Fruit fly (Drosophila melanogaster): ENCODE data around the gene ValRS-m.

Gene ValRS-m

DNA sequence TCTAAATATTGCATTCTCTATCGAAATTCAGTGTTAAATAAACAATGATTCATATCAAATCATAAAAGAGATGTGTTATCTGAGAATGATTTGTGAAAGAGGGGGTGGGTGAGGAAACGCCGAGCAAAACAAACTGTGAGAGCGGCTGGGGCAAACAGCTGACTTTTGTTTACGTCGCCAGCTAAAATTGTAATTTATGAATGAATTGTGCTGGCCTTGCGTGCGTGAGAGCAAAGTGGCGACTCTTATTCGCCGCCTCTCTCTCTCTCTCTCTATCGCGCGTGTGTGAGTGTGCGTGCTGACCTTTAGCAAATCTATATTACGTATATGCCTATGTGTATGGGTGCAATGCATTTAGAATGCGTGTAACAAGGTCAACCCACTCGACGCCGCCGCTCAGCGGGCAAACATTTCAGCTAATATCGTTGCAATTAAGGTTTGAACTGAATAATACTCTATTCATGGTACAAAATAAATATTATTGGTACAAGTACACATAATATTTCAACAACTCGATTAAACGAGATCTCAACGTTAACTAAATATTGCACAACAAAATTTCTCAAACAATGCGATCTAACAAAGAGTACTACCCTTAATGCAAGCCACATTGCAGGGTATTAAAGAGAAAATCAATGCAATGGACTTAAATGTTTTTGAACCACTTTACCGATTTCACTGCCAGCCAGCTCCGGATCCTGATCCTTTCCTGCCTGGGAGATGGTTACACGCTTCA is 14.3 kb upstream of the ValRS-m start (continued):
- no peak for TF ChIP-seq vnd (GFP tag; IDR thresholded peaks at IDR 0.05; ENCODE audit: partially characterized antibody)
- peak; percentile 51 for TF ChIP-seq CG2712 (tag; optimal IDR thresholded peaks at IDR 0.05)
- TF ChIP-seq lmd (GFP tag; IDR thresholded peaks at IDR 0.05) = peak; percentile 51
- TF ChIP-seq CG16779 (GFP tag; IDR thresholded peaks at IDR 0.05) = no peak
- peak; percentile 14 for TF ChIP-seq CG18262 (tag; optimal IDR thresholded peaks at IDR 0.05)
- peak in 1 of 2 experiments; percentile 47 for TF ChIP-seq bsh (GFP tag; optimal IDR thresholded peaks at IDR 0.05)
- TF ChIP-seq unc-4 (GFP tag; IDR thresholded peaks at IDR 0.05; ENCODE audit: partially characterized antibody) = peak; percentile 44
- no peak for TF ChIP-seq CG1792 (GFP tag; optimal IDR thresholded peaks at IDR 0.05)
- peak; percentile 17 for TF ChIP-seq Oli (tag; optimal IDR thresholded peaks at IDR 0.05)
- peak in 1 of 2 experiments; percentile 26 for TF ChIP-seq Hr51 (GFP tag; optimal IDR thresholded peaks at IDR 0.05)
- peak; percentile 11 for TF ChIP-seq ewg (GFP tag; optimal IDR thresholded peaks at IDR 0.05)
- peak; percentile 17 for TF ChIP-seq dmrt11E (tag; optimal IDR thresholded peaks at IDR 0.05)
- TF ChIP-seq Mes4 (GFP tag; optimal IDR thresholded peaks at IDR 0.05) = peak; percentile 2
- TF ChIP-seq CG13287 (GFP tag; IDR thresholded peaks at IDR 0.05; ENCODE audit: partially characterized antibody) = peak; percentile 76
- TF ChIP-seq CG17802 (tag; optimal IDR thresholded peaks at IDR 0.05) = no peak
- TF ChIP-seq CG11696 (GFP tag; IDR thresholded peaks at IDR 0.05) = 0 out of 2 replicates have a peak, but pooled peaks have one; percentile 21
- no peak for TF ChIP-seq CG9609 (GFP tag; optimal IDR thresholded peaks at IDR 0.05)
- TF ChIP-seq gcm (GFP tag; optimal IDR thresholded peaks at IDR 0.05) = peak; percentile 65
- 0 out of 2 replicates have a peak, but pooled peaks have one; percentile 24 for TF ChIP-seq CG5953 (GFP tag; IDR thresholded peaks at IDR 0.05)
- no peak for TF ChIP-seq CG11247 (GFP tag; IDR thresholded peaks at IDR 0.05)
- peak; percentile 63 for TF ChIP-seq ci (GFP tag; IDR thresholded peaks at IDR 0.05)
- TF ChIP-seq sob (GFP tag; IDR thresholded peaks at IDR 0.05) = peak; percentile 21; the same call in 1 of the 2 replicates
- TF ChIP-seq Drgx (GFP tag; IDR thresholded peaks at IDR 0.05) = peak; percentile 73
- no peak for TF ChIP-seq salm (tag; optimal IDR thresholded peaks at IDR 0.05)
- peak; percentile 17 for TF ChIP-seq Nf-YB (GFP tag; optimal IDR thresholded peaks at IDR 0.05)
- TF ChIP-seq sug (tag; optimal IDR thresholded peaks at IDR 0.05) = peak; percentile 15
- TF ChIP-seq E2f1 (GFP tag; IDR thresholded peaks at IDR 0.05) = 0 out of 2 replicates have a peak, but pooled peaks have one; percentile 14
- TF ChIP-seq tna (GFP tag; IDR thresholded peaks at IDR 0.05; ENCODE audit: partially characterized antibody) = no peak
- TF ChIP-seq CG4328 (GFP tag; optimal IDR thresholded peaks at IDR 0.05) = no peak
- TF ChIP-seq Hr3 (GFP tag; optimal IDR thresholded peaks at IDR 0.05) = no peak
- no peak for TF ChIP-seq CG15011 (GFP tag; optimal IDR thresholded peaks at IDR 0.05)
- TF ChIP-seq gce (GFP tag; IDR thresholded peaks at IDR 0.05) = 0 out of 3 replicates have a peak, but pooled peaks have one; percentile 39
- TF ChIP-seq ttk (GFP tag; IDR thresholded peaks at IDR 0.05) = peak; percentile 51
- TF ChIP-seq CG3407 (GFP tag; optimal IDR thresholded peaks at IDR 0.05) = no peak
- peak; percentile 12 for TF ChIP-seq CG1529 (GFP tag; optimal IDR thresholded peaks at IDR 0.05)
- no peak for TF ChIP-seq CG1233 (GFP tag; optimal IDR thresholded peaks at IDR 0.05)
- TF ChIP-seq Eip74EF (GFP tag; optimal IDR thresholded peaks at IDR 0.05) = peak in 1 of 2 experiments; percentile 41
- peak; percentile 32; the same call in 1 of the 2 replicates for TF ChIP-seq HLH3B (GFP tag; IDR thresholded peaks at IDR 0.05)
- TF ChIP-seq vvl (GFP tag; IDR thresholded peaks at IDR 0.05) = peak; percentile 24; the same call in 1 of the 2 replicates
- TF ChIP-seq otp (GFP tag; IDR thresholded peaks at IDR 0.05) = 0 out of 3 replicates have a peak, but pooled peaks have one; percentile 25
- TF ChIP-seq Xbp1 (GFP tag; optimal IDR thresholded peaks at IDR 0.05) = peak; percentile 14
- no peak for TF ChIP-seq tll (GFP tag; optimal IDR thresholded peaks at IDR 0.05)
- TF ChIP-seq CrebB (tag; optimal IDR thresholded peaks at IDR 0.05) = peak; percentile 32
- TF ChIP-seq CG4360 (GFP tag; IDR thresholded peaks at IDR 0.05) = no peak

Measured in whole organism, embryonic.